Fruit fly (Drosophila melanogaster) whole organism, embryonic: ENCODE results near the gene CG43095.

Experiments used
- CG13775 ChIP-seq: fragments of 200-800 bp; sonication (Bioruptor generic); optimal IDR thresholded peaks from 3 replicates; lab custom pipeline; 2017; ENCODE audit warnings: missing biosample characterization, mild to moderate bottlenecking, missing genetic modification characterization
- CG17328 ChIP-seq: fragments of 200-800 bp; sonication (Bioruptor generic); IDR thresholded peaks from 2 replicates; pipeline ENCODE4 v1.3.6; 2022; ENCODE audit warnings: missing biosample characterization, missing genetic modification characterization
- CG3065 ChIP-seq: fragments of 200-800 bp; sonication (Bioruptor generic); optimal IDR thresholded peaks from 2 replicates; lab custom pipeline; 2016; ENCODE audit warnings: missing biosample characterization, missing genetic modification characterization
- CG33213 ChIP-seq: fragments of 200-800 bp; sonication (Bioruptor generic); optimal IDR thresholded peaks from 3 replicates; lab custom pipeline; 2016; ENCODE audit warnings: missing biosample characterization, missing genetic modification characterization
- CG8359 ChIP-seq: fragments of 200-800 bp; sonication (Bioruptor generic); optimal IDR thresholded peaks from 2 replicates; lab custom pipeline; 2017; ENCODE audit warnings: missing biosample characterization, mild to moderate bottlenecking, missing genetic modification characterization, borderline replicate concordance
- Ravus ChIP-seq: fragments of 200-800 bp; sonication (Bioruptor generic); IDR thresholded peaks from 2 replicates; pipeline ENCODE4 v1.3.6; 2022; ENCODE audit warnings: missing biosample characterization, missing genetic modification characterization
- esg ChIP-seq: fragments of 200-800 bp; sonication (Bioruptor generic); conservative IDR thresholded peaks from 2 replicates; pipeline ENCODE4 v1.3.6; 2022; ENCODE audit warnings: missing biosample characterization, missing genetic modification characterization
- ranshi ChIP-seq: fragments of 200-800 bp; sonication (Bioruptor generic); IDR thresholded peaks from 2 replicates; pipeline ENCODE4 v1.3.6; 2022; ENCODE audit warnings: missing biosample characterization, missing genetic modification characterization

dm6 chr3R:22784674-22785316 is 13.2 kb upstream of the CG43095 start:
- no peak for TF ChIP-seq CG33213
- TF ChIP-seq CG3065 = no peak
- no peak for TF ChIP-seq CG8359 (GFP tag; lab: Kevin White, UChicago)
- no peak for TF ChIP-seq CG17328 (GFP tag; lab: Robert Waterston, UW)
- TF ChIP-seq Ravus (GFP tag; lab: Robert Waterston, UW) = no peak
- TF ChIP-seq ranshi (GFP tag; lab: Robert Waterston, UW) = no peak
- no peak for TF ChIP-seq esg (GFP tag; lab: Robert Waterston, UW)
- no peak for TF ChIP-seq CG13775
